Worm (Caenorhabditis elegans) whole organism, late embryonic: ENCODE measurements around the gene D1053.4.

Experiments used
- dve-1 ChIP-seq: sonication (generic microtip); optimal IDR thresholded peaks from 2 replicates; lab custom pipeline; 2017; ENCODE audit warnings: antibody characterized with exemption, mild to moderate bottlenecking, missing genetic modification characterization, missing compliant biosample characterization
- nhr-11 ChIP-seq: fragments of 150-350 bp; optimal IDR thresholded peaks from 2 replicates; lab custom pipeline; 2014; ENCODE audit warnings: missing biosample characterization, missing genetic modification characterization
- pha-2 ChIP-seq: sonication (generic microtip); optimal IDR thresholded peaks from 2 replicates; lab custom pipeline; 2017; ENCODE audit warnings: mild to moderate bottlenecking, missing genetic modification characterization, missing compliant biosample characterization
- pqm-1 ChIP-seq: sonication (generic microtip); optimal IDR thresholded peaks from 2 replicates; lab custom pipeline; 2016; ENCODE audit warnings: missing genetic modification characterization, missing compliant biosample characterization
- tbx-2 ChIP-seq: sonication (generic microtip); optimal IDR thresholded peaks from 2 replicates; lab custom pipeline; 2016; ENCODE audit warnings: missing genetic modification characterization, missing compliant biosample characterization
- unc-55 ChIP-seq: sonication (generic microtip); optimal IDR thresholded peaks from 2 replicates; lab custom pipeline; 2017; ENCODE audit warnings: missing biosample characterization, missing genetic modification reagents, missing genetic modification characterization

DNA sequence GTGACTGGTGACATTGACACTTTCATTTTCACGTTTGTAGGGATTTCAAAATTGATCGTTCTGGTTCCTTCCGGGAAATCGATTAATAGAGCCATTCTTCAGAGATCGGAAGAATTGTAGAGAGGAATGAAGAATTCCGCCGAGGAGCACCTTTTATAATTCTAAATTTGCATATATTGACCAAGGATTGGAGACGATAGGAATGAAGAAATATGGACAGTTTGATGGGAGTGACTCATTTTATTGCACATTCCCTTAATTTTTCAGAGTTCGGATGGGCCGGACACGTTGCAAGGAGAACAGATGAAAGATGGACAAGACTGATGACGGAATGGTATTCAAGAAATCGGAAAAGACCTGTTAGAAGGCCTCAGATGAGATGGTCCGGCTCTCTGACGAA is 23.3 kb downstream of the D1053.4 start, which contains the start of gene C44C10.15:
- no peak for TF ChIP-seq unc-55 (GFP tag; lab: Kevin White, UChicago)
- TF ChIP-seq pha-2 (tag; lab: Kevin White, UChicago), result no peak
- TF ChIP-seq tbx-2 (tag; lab: Kevin White, UChicago), result no peak
- TF ChIP-seq pqm-1 (tag; lab: Kevin White, UChicago), result no peak
- no peak for TF ChIP-seq nhr-11 (tag; lab: Kevin White, UChicago)
- TF ChIP-seq dve-1, result no peak
